Worm (Caenorhabditis elegans): ENCODE results near the gene clec-194.

clec-194 gene

ce11 chrIV:16831366-16831765 lies at the start of gene clec-194:
Gene clec-194 (plus strand): TSS chrIV:16831666.
- TF ChIP-seq pes-1 (GFP tag; IDR thresholded peaks at IDR 0.05) (no peak), flt-1 (GFP tag; IDR thresholded peaks at IDR 0.05) (no peak), ceh-13 (GFP tag; optimal IDR thresholded peaks at IDR 0.05) (no peak), tra-4 (tag; optimal IDR thresholded peaks at IDR 0.05) (no peak), aly-1 (tag; optimal IDR thresholded peaks at IDR 0.05) (no peak), scrt-1 (GFP tag; IDR thresholded peaks at IDR 0.05) (no peak), B0310.2 (tag; optimal IDR thresholded peaks at IDR 0.05) (no peak), ceh-36 (tag; optimal IDR thresholded peaks at IDR 0.05) (no peak), tbx-11 (GFP tag; IDR thresholded peaks at IDR 0.05) (no peak), ets-7 (tag; optimal IDR thresholded peaks at IDR 0.05) (no peak), F13C5.2 (tag; optimal IDR thresholded peaks at IDR 0.05) (no peak), ama-1 (optimal IDR thresholded peaks at IDR 0.05) (no peak), tbx-37 (GFP tag; conservative IDR thresholded peaks at IDR 0.05) (no peak), hmg-4 (GFP tag; optimal IDR thresholded peaks at IDR 0.05) (no peak), hnd-1 (tag; optimal IDR thresholded peaks at IDR 0.05) (no peak), sea-1 (GFP tag; conservative IDR thresholded peaks at IDR 0.05) (no peak), hmbx-1 (tag; optimal IDR thresholded peaks at IDR 0.05) (no peak)

DNA sequence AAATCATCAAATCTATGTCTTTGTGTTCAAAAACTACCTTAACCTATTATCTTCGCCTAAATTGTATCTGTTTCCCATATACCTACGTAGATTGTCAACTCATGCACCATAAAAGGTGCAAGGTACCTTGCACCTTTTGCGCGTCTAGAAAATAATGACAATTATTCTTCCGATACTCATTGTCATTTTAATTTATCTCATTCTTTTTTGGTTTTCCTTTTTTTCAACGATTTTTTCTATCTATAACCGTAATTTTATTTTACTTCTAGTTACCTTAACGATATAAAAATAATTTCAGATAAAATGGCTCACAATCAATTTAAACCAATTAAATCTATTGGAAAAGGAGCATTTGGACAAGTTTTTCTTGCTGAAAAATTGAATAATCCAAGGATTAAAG lies 44.4 kb upstream of the clec-194 start, which contains the start of gene Y43D4A.6:
Gene Y43D4A.6 (plus strand): TSS at position 301 of the 400 bp plus-strand sequence.
- TF ChIP-seq tra-4 (tag; optimal IDR thresholded peaks at IDR 0.05) (no peak), pes-1 (GFP tag; IDR thresholded peaks at IDR 0.05) (no peak), tbx-11 (GFP tag; IDR thresholded peaks at IDR 0.05) (no peak), ets-7 (tag; optimal IDR thresholded peaks at IDR 0.05) (no peak), sea-1 (GFP tag; conservative IDR thresholded peaks at IDR 0.05) (no peak), hmg-4 (GFP tag; optimal IDR thresholded peaks at IDR 0.05) (no peak), ama-1 (optimal IDR thresholded peaks at IDR 0.05) (no peak), F13C5.2 (tag; optimal IDR thresholded peaks at IDR 0.05) (no peak), flt-1 (GFP tag; IDR thresholded peaks at IDR 0.05) (no peak), hnd-1 (tag; optimal IDR thresholded peaks at IDR 0.05) (no peak), aly-1 (tag; optimal IDR thresholded peaks at IDR 0.05) (no peak), ceh-13 (GFP tag; optimal IDR thresholded peaks at IDR 0.05) (no peak), B0310.2 (tag; optimal IDR thresholded peaks at IDR 0.05) (no peak), tbx-37 (GFP tag; conservative IDR thresholded peaks at IDR 0.05) (no peak), scrt-1 (GFP tag; IDR thresholded peaks at IDR 0.05) (no peak), hmbx-1 (tag; optimal IDR thresholded peaks at IDR 0.05) (no peak), ceh-36 (tag; optimal IDR thresholded peaks at IDR 0.05) (no peak)

DNA sequence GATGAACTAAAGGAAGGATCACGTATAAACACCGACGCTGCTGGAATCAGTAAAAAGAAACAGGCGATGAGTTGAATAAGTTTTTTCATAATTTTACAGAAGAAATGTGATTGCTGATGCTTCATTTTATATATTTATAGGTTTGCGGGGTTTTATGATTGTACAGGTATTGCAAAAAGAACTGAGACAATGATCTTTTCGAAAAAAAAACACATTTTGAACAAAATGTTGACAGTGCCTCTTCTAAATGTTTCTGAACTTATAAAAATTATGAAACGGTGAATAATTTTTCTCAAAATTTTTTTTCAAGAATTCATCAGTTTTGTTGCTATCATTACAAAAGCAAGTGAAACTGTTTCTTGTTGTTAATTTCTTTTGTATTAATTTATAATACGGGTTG lies 25.1 kb upstream of the clec-194 start, which contains the start of gene clec-193:
Gene clec-193 (minus strand): TSS at position 101 of the 400 bp plus-strand sequence.
- TF ChIP-seq ceh-13 (GFP tag; optimal IDR thresholded peaks at IDR 0.05) (no peak), hmbx-1 (tag; optimal IDR thresholded peaks at IDR 0.05) (no peak), hnd-1 (tag; optimal IDR thresholded peaks at IDR 0.05) (no peak), B0310.2 (tag; optimal IDR thresholded peaks at IDR 0.05) (no peak), sea-1 (GFP tag; conservative IDR thresholded peaks at IDR 0.05) (no peak), flt-1 (GFP tag; IDR thresholded peaks at IDR 0.05) (no peak), tbx-37 (GFP tag; conservative IDR thresholded peaks at IDR 0.05) (no peak), ceh-36 (tag; optimal IDR thresholded peaks at IDR 0.05) (no peak), ama-1 (optimal IDR thresholded peaks at IDR 0.05) (no peak), tra-4 (tag; optimal IDR thresholded peaks at IDR 0.05) (no peak), F13C5.2 (tag; optimal IDR thresholded peaks at IDR 0.05) (no peak), scrt-1 (GFP tag; IDR thresholded peaks at IDR 0.05) (no peak), hmg-4 (GFP tag; optimal IDR thresholded peaks at IDR 0.05) (no peak), aly-1 (tag; optimal IDR thresholded peaks at IDR 0.05) (no peak), ets-7 (tag; optimal IDR thresholded peaks at IDR 0.05) (no peak), tbx-11 (GFP tag; IDR thresholded peaks at IDR 0.05) (no peak), pes-1 (GFP tag; IDR thresholded peaks at IDR 0.05) (no peak)

ce11 chrIV:16812116-16812515 lies 19.4 kb upstream of the clec-194 start:
- TF ChIP-seq ama-1 (optimal IDR thresholded peaks at IDR 0.05) = no peak
- TF ChIP-seq ceh-36 (tag; optimal IDR thresholded peaks at IDR 0.05) = no peak
- TF ChIP-seq tra-4 (tag; optimal IDR thresholded peaks at IDR 0.05) = no peak
- TF ChIP-seq tbx-37 (GFP tag; conservative IDR thresholded peaks at IDR 0.05) = no peak
- TF ChIP-seq aly-1 (tag; optimal IDR thresholded peaks at IDR 0.05) = no peak
- TF ChIP-seq scrt-1 (GFP tag; IDR thresholded peaks at IDR 0.05) = no peak
- TF ChIP-seq pes-1 (GFP tag; IDR thresholded peaks at IDR 0.05) = no peak
- no peak for TF ChIP-seq B0310.2 (tag; optimal IDR thresholded peaks at IDR 0.05)
- TF ChIP-seq sea-1 (GFP tag; conservative IDR thresholded peaks at IDR 0.05) = no peak
- TF ChIP-seq F13C5.2 (tag; optimal IDR thresholded peaks at IDR 0.05) = no peak
- no peak for TF ChIP-seq ceh-13 (GFP tag; optimal IDR thresholded peaks at IDR 0.05)
- TF ChIP-seq flt-1 (GFP tag; IDR thresholded peaks at IDR 0.05) = no peak
- no peak for TF ChIP-seq ets-7 (tag; optimal IDR thresholded peaks at IDR 0.05)
- TF ChIP-seq hmg-4 (GFP tag; optimal IDR thresholded peaks at IDR 0.05) = no peak
- no peak for TF ChIP-seq hmbx-1 (tag; optimal IDR thresholded peaks at IDR 0.05)
- no peak for TF ChIP-seq hnd-1 (tag; optimal IDR thresholded peaks at IDR 0.05)

DNA sequence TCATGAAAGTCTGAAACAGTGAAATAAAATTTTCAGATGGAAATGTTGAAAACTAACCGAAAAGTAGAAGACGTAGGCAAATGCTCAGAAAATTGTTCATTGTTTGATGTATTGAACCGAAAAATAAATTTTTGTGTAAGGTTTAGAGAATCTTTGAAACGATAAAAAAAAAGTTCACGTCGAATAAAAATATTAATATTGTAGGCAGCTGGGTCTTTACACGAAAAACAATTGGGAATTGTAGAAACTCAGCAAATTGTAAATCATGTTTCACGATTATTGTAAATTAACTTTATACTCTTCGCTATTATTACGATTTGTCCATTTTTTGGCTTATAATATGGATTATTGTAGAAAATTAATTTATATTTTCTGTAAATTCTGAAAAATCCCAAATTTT lies 17.6 kb upstream of the clec-194 start, which contains the start of gene Y116A8A.2:
Gene Y116A8A.2 (minus strand): TSS at position 101 of the 400 bp plus-strand sequence.
- TF ChIP-seq hnd-1 (tag; optimal IDR thresholded peaks at IDR 0.05) (no peak), ceh-13 (GFP tag; optimal IDR thresholded peaks at IDR 0.05) (no peak), B0310.2 (tag; optimal IDR thresholded peaks at IDR 0.05) (no peak)

DNA sequence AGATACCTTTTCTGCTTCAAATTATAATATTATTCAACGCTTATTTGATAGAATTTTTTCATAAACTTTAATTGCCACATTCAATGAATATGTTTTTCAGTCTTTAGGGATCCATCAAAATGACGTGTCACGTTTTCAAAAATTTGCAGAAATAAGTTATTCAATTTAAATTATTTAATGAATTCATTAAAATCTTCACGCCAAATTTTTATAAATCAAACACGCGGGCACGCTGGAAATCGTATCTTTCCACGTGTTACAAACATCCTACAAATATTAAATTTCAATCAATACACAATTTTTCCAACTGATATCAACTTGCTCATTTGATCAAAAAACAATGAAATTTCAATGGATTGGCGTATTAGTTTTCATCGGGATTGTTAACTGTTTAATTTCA lies 8.9 kb upstream of the clec-194 start, which contains the start of gene Y116A8A.4:
Gene Y116A8A.4 (plus strand): TSS at position 301 of the 400 bp plus-strand sequence.
- TF ChIP-seq scrt-1 (GFP tag; IDR thresholded peaks at IDR 0.05) = no peak
- TF ChIP-seq pes-1 (GFP tag; IDR thresholded peaks at IDR 0.05) = no peak
- no peak for TF ChIP-seq ceh-36 (tag; optimal IDR thresholded peaks at IDR 0.05)
- TF ChIP-seq ama-1 (optimal IDR thresholded peaks at IDR 0.05) = no peak
- no peak for TF ChIP-seq aly-1 (tag; optimal IDR thresholded peaks at IDR 0.05)
- TF ChIP-seq F13C5.2 (tag; optimal IDR thresholded peaks at IDR 0.05) = no peak
- TF ChIP-seq ceh-13 (GFP tag; optimal IDR thresholded peaks at IDR 0.05) = no peak
- TF ChIP-seq B0310.2 (tag; optimal IDR thresholded peaks at IDR 0.05) = no peak
- no peak for TF ChIP-seq tra-4 (tag; optimal IDR thresholded peaks at IDR 0.05)
- TF ChIP-seq ets-7 (tag; optimal IDR thresholded peaks at IDR 0.05) = no peak
- TF ChIP-seq flt-1 (GFP tag; IDR thresholded peaks at IDR 0.05) = no peak
- no peak for TF ChIP-seq hnd-1 (tag; optimal IDR thresholded peaks at IDR 0.05)
- no peak for TF ChIP-seq tbx-37 (GFP tag; conservative IDR thresholded peaks at IDR 0.05)
- no peak for TF ChIP-seq tbx-11 (GFP tag; IDR thresholded peaks at IDR 0.05)
- TF ChIP-seq hmbx-1 (tag; optimal IDR thresholded peaks at IDR 0.05) = no peak
- TF ChIP-seq hmg-4 (GFP tag; optimal IDR thresholded peaks at IDR 0.05) = no peak
- TF ChIP-seq sea-1 (GFP tag; conservative IDR thresholded peaks at IDR 0.05) = no peak

- TF ChIP-seq pes-1 (GFP tag; IDR thresholded peaks at IDR 0.05) = no peak
These were observed 2.8 kb upstream of the clec-194 start, which contains the start of gene Y116A8A.6 for ce11 chrIV:16828698-16829097. Gene Y116A8A.6 (minus strand): TSS chrIV:16828798.

Data from whole organism, early embryonic.